Fruit fly (Drosophila melanogaster) whole organism, pupa: ENCODE measurements around the gene tipE.

ENCODE experiments used
- CG10348 ChIP-seq: fragments of 200-800 bp; sonication (Bioruptor generic); IDR thresholded peaks from 2 replicates; pipeline ENCODE4 v1.3.6; 2022; ENCODE audit warnings: missing biosample characterization, missing genetic modification characterization
- CG12605 ChIP-seq: fragments of 200-800 bp; sonication (Bioruptor generic); IDR thresholded peaks from 2 replicates; pipeline ENCODE4 v1.3.6; 2022; ENCODE audit warnings: missing biosample characterization, missing genetic modification characterization
- CG14655 ChIP-seq: fragments of 200-800 bp; sonication (Bioruptor generic); optimal IDR thresholded peaks from 3 replicates; lab custom pipeline; 2017; ENCODE audit warnings: mild to moderate bottlenecking, missing biosample characterization, missing genetic modification reagents, missing genetic modification characterization
- CG15710 ChIP-seq: fragments of 200-800 bp; sonication (Bioruptor generic); optimal IDR thresholded peaks from 2 replicates; lab custom pipeline; 2018; ENCODE audit warnings: missing biosample characterization, mild to moderate bottlenecking, missing genetic modification characterization, moderate library complexity
- CG32121 ChIP-seq: fragments of 200-800 bp; sonication (Bioruptor generic); IDR thresholded peaks from 2 replicates; pipeline ENCODE4 v1.3.6; 2022; ENCODE audit warnings: missing biosample characterization, missing genetic modification characterization
- CG4496 ChIP-seq: fragments of 200-800 bp; sonication (Bioruptor generic); IDR thresholded peaks from 3 replicates; pipeline ENCODE4 v1.3.6; 2022; ENCODE audit warnings: missing biosample characterization, missing genetic modification characterization
- CG8159 ChIP-seq: fragments of 200-800 bp; sonication (Bioruptor generic); optimal IDR thresholded peaks from 3 replicates; lab custom pipeline; 2018; ENCODE audit warnings: missing biosample characterization, mild to moderate bottlenecking, missing genetic modification characterization, moderate library complexity
- CG9948 ChIP-seq: fragments of 200-800 bp; sonication (Bioruptor generic); optimal IDR thresholded peaks from 2 replicates; lab custom pipeline; 2018; ENCODE audit warnings: missing biosample characterization, mild to moderate bottlenecking, missing genetic modification characterization, moderate library complexity
- D1 ChIP-seq: fragments of 200-800 bp; sonication (Bioruptor generic); optimal IDR thresholded peaks from 2 replicates; lab custom pipeline; 2018; ENCODE audit warnings: missing biosample characterization, mild to moderate bottlenecking, missing genetic modification characterization, moderate library complexity
- Ets98B ChIP-seq: fragments of 200-800 bp; sonication (Bioruptor generic); IDR thresholded peaks from 2 replicates; pipeline ENCODE4 v1.3.6; 2022; ENCODE audit warnings: missing biosample characterization, missing genetic modification characterization
- gl ChIP-seq: fragments of 200-800 bp; sonication (Bioruptor generic); optimal IDR thresholded peaks from 2 replicates; lab custom pipeline; 2018; ENCODE audit warnings: missing biosample characterization, mild to moderate bottlenecking, missing genetic modification characterization
- rn ChIP-seq: fragments of 200-800 bp; sonication (Bioruptor generic); IDR thresholded peaks from 2 replicates; pipeline ENCODE4 v1.3.6; 2022; ENCODE audit warnings: missing biosample characterization, missing genetic modification characterization

dm6 chr3L:4187930-4188523, at the start of gene tipE, which contains the start of gene Teh2:
- TF ChIP-seq CG15710 (no peak), CG12605 (GFP tag; lab: Robert Waterston, UW) (no peak), CG8159 (tag; lab: Kevin White, UChicago) (no peak), D1 (no peak), CG9948 (tag; lab: Kevin White, UChicago) (no peak), gl (no peak), Ets98B (GFP tag; lab: Robert Waterston, UW) (no peak), CG4496 (no peak), CG14655 (GFP tag; lab: Kevin White, UChicago) (no peak), rn (GFP tag; lab: Robert Waterston, UW) (no peak), CG32121 (GFP tag; lab: Robert Waterston, UW) (no peak), CG10348 (GFP tag; lab: Robert Waterston, UW) (no peak)
